Worm (Caenorhabditis elegans) whole organism, midembryonic: ENCODE results near the gene nlp-48.
A peak's percentile ranks its signal among the peaks of the same experiment; 100 is the strongest.

ENCODE experiments used
- T22C8.4 ChIP-seq: fragments of 200-800 bp; sonication (Bioruptor generic); IDR thresholded peaks from 2 replicates; pipeline ENCODE4 v1.3.6; 2022; ENCODE audit warnings: missing genetic modification characterization, missing compliant biosample characterization
- cog-1 ChIP-seq: sonication (generic microtip); optimal IDR thresholded peaks from 2 replicates; lab custom pipeline; 2016; ENCODE audit warnings: missing genetic modification characterization, missing compliant biosample characterization
- flt-1 ChIP-seq: fragments of 200-800 bp; sonication (Bioruptor generic); IDR thresholded peaks from 2 replicates; pipeline ENCODE4 v1.3.6; 2022; ENCODE audit warnings: missing genetic modification characterization, missing compliant biosample characterization
- klf-2 ChIP-seq: fragments of 200-800 bp; sonication (Bioruptor generic); conservative IDR thresholded peaks from 2 replicates; pipeline ENCODE4 v1.3.6; 2022; ENCODE audit warnings: missing genetic modification reagents, missing genetic modification characterization, missing compliant biosample characterization
- med-1 ChIP-seq: sonication (generic microtip); optimal IDR thresholded peaks from 2 replicates; lab custom pipeline; 2017; ENCODE audit warnings: missing genetic modification characterization, mild to moderate bottlenecking, missing compliant biosample characterization, antibody characterized with exemption, missing genetic modification reagents; ENCODE audit not compliant: insufficient read depth
- tab-1 ChIP-seq: fragments of 200-800 bp; sonication (Bioruptor generic); IDR thresholded peaks from 2 replicates; pipeline ENCODE4 v1.3.6; 2022; ENCODE audit warnings: missing genetic modification characterization, missing compliant biosample characterization
- ztf-23 ChIP-seq: fragments of 200-800 bp; sonication (Bioruptor generic); IDR thresholded peaks from 2 replicates; pipeline ENCODE4 v1.3.6; 2022; ENCODE audit warnings: missing genetic modification reagents, missing genetic modification characterization, missing compliant biosample characterization
- ztf-29 ChIP-seq: fragments of 200-800 bp; sonication (Bioruptor generic); IDR thresholded peaks from 2 replicates; pipeline ENCODE4 v1.3.6; 2022; ENCODE audit warnings: missing genetic modification reagents, missing genetic modification characterization, missing compliant biosample characterization

DNA sequence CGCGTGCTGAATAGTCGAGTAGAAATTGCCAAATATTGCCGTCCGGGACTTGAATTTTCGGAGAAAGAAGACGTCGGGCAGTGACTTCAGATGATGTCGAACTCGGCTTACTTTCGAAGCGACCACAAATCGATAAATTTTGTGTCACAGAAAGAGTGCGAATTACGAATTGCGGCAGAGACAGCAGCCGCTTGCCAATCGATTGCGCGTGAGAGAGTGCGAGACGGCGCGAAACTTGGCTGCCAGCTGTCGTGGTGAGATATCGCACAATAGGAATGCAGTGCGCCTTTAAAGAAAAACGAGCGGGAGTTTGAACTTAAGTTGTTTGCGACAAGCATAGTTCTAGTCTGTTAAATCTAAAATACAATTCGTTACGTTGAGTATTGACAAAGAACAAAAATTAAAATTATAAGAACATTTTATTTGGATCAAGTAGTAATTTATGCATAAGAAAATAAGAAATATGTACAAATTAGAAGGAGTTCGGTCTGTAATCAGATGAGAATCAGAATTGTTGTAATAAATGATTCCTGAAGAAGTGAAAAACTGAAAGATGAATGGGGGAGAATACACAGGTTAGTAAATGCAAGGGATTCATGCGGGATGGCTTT lies 42.6 kb upstream of the nlp-48 start, which contains the start of gene pir-2:
- TF ChIP-seq klf-2 (GFP tag; lab: Robert Waterston, UW): no peak
- TF ChIP-seq tab-1 (GFP tag; lab: Robert Waterston, UW): peak; percentile 13; the same call in 1 of the 2 replicates
- TF ChIP-seq flt-1 (GFP tag; lab: Robert Waterston, UW): no peak
- TF ChIP-seq ztf-23 (GFP tag; lab: Robert Waterston, UW): peak; percentile 76
- TF ChIP-seq cog-1: peak; percentile 25
- TF ChIP-seq ztf-29 (GFP tag; lab: Robert Waterston, UW): no peak
- peak; percentile 98 for TF ChIP-seq T22C8.4 (GFP tag; lab: Robert Waterston, UW)
- TF ChIP-seq med-1: no peak
